Worm (Caenorhabditis elegans) whole organism, young adult: ENCODE data around the gene F28H6.4.

Experiments
- B0035.1 ChIP-seq: sonication (generic microtip); optimal IDR thresholded peaks from 2 replicates; lab custom pipeline; 2016; ENCODE audit warnings: missing genetic modification characterization, mild to moderate bottlenecking, missing compliant biosample characterization, missing genotype, missing genetic modification reagents
- B0261.1 ChIP-seq: sonication (generic microtip); optimal IDR thresholded peaks from 2 replicates; lab custom pipeline; 2016; ENCODE audit warnings: mild to moderate bottlenecking, missing genetic modification characterization, moderate library complexity, missing compliant biosample characterization
- B0336.3 ChIP-seq: fragments of 200-800 bp; sonication (Bioruptor generic); IDR thresholded peaks from 2 replicates; pipeline ENCODE4 v1.3.6; 2022; ENCODE audit warnings: missing genetic modification characterization, missing compliant biosample characterization
- C06A6.2 ChIP-seq: fragments of 200-800 bp; sonication (Bioruptor generic); conservative IDR thresholded peaks from 2 replicates; pipeline ENCODE4 v1.3.6; 2022; ENCODE audit warnings: missing genetic modification characterization, missing compliant biosample characterization
- D2030.7 ChIP-seq: fragments of 200-800 bp; sonication (Bioruptor generic); IDR thresholded peaks from 2 replicates; pipeline ENCODE4 v1.3.6; 2022; ENCODE audit warnings: missing genetic modification reagents, missing genetic modification characterization, missing compliant biosample characterization
- F10E7.11 ChIP-seq: sonication (generic microtip); optimal IDR thresholded peaks from 2 replicates; lab custom pipeline; 2017; ENCODE audit warnings: mild to moderate bottlenecking, missing genetic modification characterization, moderate library complexity, missing compliant biosample characterization
- F23B12.7 ChIP-seq: sonication (generic microtip); optimal IDR thresholded peaks from 2 replicates; lab custom pipeline; 2017; ENCODE audit warnings: missing genetic modification characterization, mild to moderate bottlenecking, missing compliant biosample characterization, antibody characterized with exemption, moderate library complexity; ENCODE audit not compliant: insufficient read depth
- F57A8.1 ChIP-seq: fragments of 200-800 bp; sonication (Bioruptor generic); optimal IDR thresholded peaks from 2 replicates; lab custom pipeline; 2018; ENCODE audit warnings: mild to moderate bottlenecking, missing genetic modification characterization, moderate library complexity, missing compliant biosample characterization
- K12H6.12 ChIP-seq: fragments of 200-800 bp; sonication (Bioruptor generic); optimal IDR thresholded peaks from 2 replicates; lab custom pipeline; 2018; ENCODE audit warnings: mild to moderate bottlenecking, missing genetic modification characterization, missing compliant biosample characterization
- T26A5.8 ChIP-seq: sonication (generic microtip); optimal IDR thresholded peaks from 2 replicates; lab custom pipeline; 2016; ENCODE audit warnings: missing genetic modification characterization, missing compliant biosample characterization
- Y79H2A.3 ChIP-seq: fragments of 200-800 bp; sonication (Bioruptor generic); conservative IDR thresholded peaks from 2 replicates; pipeline ENCODE4 v1.3.6; 2022; ENCODE audit warnings: missing genetic modification reagents, missing genetic modification characterization, missing compliant biosample characterization
- ZK185.1 ChIP-seq: sonication (generic microtip); optimal IDR thresholded peaks from 2 replicates; lab custom pipeline; 2016; ENCODE audit warnings: mild to moderate bottlenecking, missing genetic modification characterization, missing compliant biosample characterization; ENCODE audit not compliant: poor library complexity, severe bottlenecking
- akir-1 ChIP-seq: fragments of 200-800 bp; sonication (Bioruptor generic); optimal IDR thresholded peaks from 2 replicates; lab custom pipeline; 2018; ENCODE audit warnings: mild to moderate bottlenecking, missing genetic modification characterization, moderate library complexity, missing compliant biosample characterization
- ama-1 ChIP-seq, 3 experiments: fragments of 150-350 bp in 1 of 3; sonication (generic microtip) in 2 of 3; optimal IDR thresholded peaks; 2 replicates each; lab custom pipeline; 2014 to 2018; ENCODE audit warnings: missing biosample characterization in 2 of 3, missing genetic modification characterization in 2 of 3, missing genetic modification reagents in 2 of 3
- athp-1 ChIP-seq: sonication (generic microtip); optimal IDR thresholded peaks from 2 replicates; lab custom pipeline; 2017; ENCODE audit warnings: mild to moderate bottlenecking, missing genetic modification characterization, missing compliant biosample characterization
- attf-3 ChIP-seq: fragments of 200-800 bp; sonication (Bioruptor generic); conservative IDR thresholded peaks from 2 replicates; pipeline ENCODE4 v1.3.6; 2022; ENCODE audit warnings: missing genetic modification reagents, missing genetic modification characterization, missing compliant biosample characterization
- attf-5 ChIP-seq: fragments of 200-800 bp; sonication (Bioruptor generic); optimal IDR thresholded peaks from 2 replicates; lab custom pipeline; 2018; ENCODE audit warnings: mild to moderate bottlenecking, missing genetic modification characterization, missing compliant biosample characterization
- bed-2 ChIP-seq: fragments of 200-800 bp; sonication (Bioruptor generic); IDR thresholded peaks from 2 replicates; pipeline ENCODE4 v1.3.6; 2022; ENCODE audit warnings: missing genetic modification reagents, missing genetic modification characterization, missing compliant biosample characterization
- cebp-2 ChIP-seq: fragments of 200-800 bp; sonication (Bioruptor generic); IDR thresholded peaks from 2 replicates; pipeline ENCODE4 v1.3.6; 2022; ENCODE audit warnings: missing genetic modification characterization, missing compliant biosample characterization
- dpl-1 ChIP-seq: fragments of 150-350 bp; optimal IDR thresholded peaks from 2 replicates; lab custom pipeline; 2014; ENCODE audit warnings: missing biosample characterization, missing genetic modification reagents, missing genetic modification characterization
- efl-1 ChIP-seq: fragments of 150-350 bp; optimal IDR thresholded peaks from 2 replicates; lab custom pipeline; 2014; ENCODE audit warnings: missing biosample characterization, missing genetic modification reagents, missing genetic modification characterization
- egl-18 ChIP-seq: fragments of 200-800 bp; sonication (Bioruptor generic); IDR thresholded peaks from 2 replicates; pipeline ENCODE4 v1.3.6; 2022; ENCODE audit warnings: missing genetic modification reagents, missing genetic modification characterization, missing compliant biosample characterization
- egl-44 ChIP-seq: fragments of 200-800 bp; sonication (Bioruptor generic); IDR thresholded peaks from 2 replicates; pipeline ENCODE4 v1.3.6; 2022; ENCODE audit warnings: missing genetic modification reagents, missing genetic modification characterization, missing compliant biosample characterization
- fkh-3 ChIP-seq: sonication (generic microtip); optimal IDR thresholded peaks from 2 replicates; lab custom pipeline; 2016; ENCODE audit warnings: mild to moderate bottlenecking, missing genetic modification characterization, missing compliant biosample characterization
- gei-17 ChIP-seq: fragments of 200-800 bp; sonication (Bioruptor generic); optimal IDR thresholded peaks from 2 replicates; lab custom pipeline; 2018; ENCODE audit warnings: mild to moderate bottlenecking, missing genetic modification characterization, missing compliant biosample characterization
- him-1 ChIP-seq: sonication (generic microtip); optimal IDR thresholded peaks from 2 replicates; lab custom pipeline; 2016; ENCODE audit warnings: missing genotype, missing genetic modification reagents, missing genetic modification characterization, missing compliant biosample characterization
- hmg-1.2 ChIP-seq: fragments of 200-800 bp; sonication (Bioruptor generic); IDR thresholded peaks from 2 replicates; pipeline ENCODE4 v1.3.6; 2022; ENCODE audit warnings: missing genetic modification reagents, missing genetic modification characterization, missing compliant biosample characterization
- hmg-20 ChIP-seq: fragments of 200-800 bp; sonication (Bioruptor generic); IDR thresholded peaks from 2 replicates; pipeline ENCODE4 v1.3.6; 2022; ENCODE audit warnings: missing genetic modification reagents, missing genetic modification characterization, missing compliant biosample characterization
- hrde-1 ChIP-seq: sonication (generic microtip); optimal IDR thresholded peaks from 2 replicates; lab custom pipeline; 2016; ENCODE audit warnings: missing genetic modification characterization, mild to moderate bottlenecking, missing compliant biosample characterization, moderate library complexity, missing genotype, missing genetic modification reagents, borderline replicate concordance
- let-526 ChIP-seq: fragments of 200-800 bp; sonication (Bioruptor generic); IDR thresholded peaks from 2 replicates; pipeline ENCODE4 v1.3.6; 2022; ENCODE audit warnings: missing genetic modification reagents, missing genetic modification characterization, missing compliant biosample characterization
- let-607 ChIP-seq, 2 experiments: fragments of 200-800 bp in 1 of 2; sonication (Bioruptor generic) in 1 of 2; sonication (generic microtip) in 1 of 2; optimal IDR thresholded peaks; 2 replicates each; lab custom pipeline; 2016 to 2018; ENCODE audit warnings: mild to moderate bottlenecking in 2 of 2, missing compliant biosample characterization in 2 of 2, missing genetic modification characterization in 2 of 2, moderate library complexity in 2 of 2, missing genotype in 1 of 2
- lin-35 ChIP-seq, 3 experiments: fragments of 150-350 bp in 2 of 3; sonication (generic microtip) in 1 of 3; optimal IDR thresholded peaks; 2 replicates each; lab custom pipeline; 2014 to 2018; ENCODE audit warnings: missing biosample characterization in 3 of 3, missing genetic modification characterization in 3 of 3, missing genetic modification reagents in 3 of 3
- lin-54 ChIP-seq: fragments of 200-800 bp; sonication (Bioruptor generic); optimal IDR thresholded peaks from 2 replicates; lab custom pipeline; 2018; ENCODE audit warnings: mild to moderate bottlenecking, missing genetic modification characterization, missing compliant biosample characterization
- lir-1 ChIP-seq: fragments of 200-800 bp; sonication (Bioruptor generic); conservative IDR thresholded peaks from 2 replicates; pipeline ENCODE4 v1.3.6; 2022; ENCODE audit warnings: missing genetic modification reagents, missing genetic modification characterization, missing compliant biosample characterization
- mcd-1 ChIP-seq: fragments of 200-800 bp; sonication (Bioruptor generic); IDR thresholded peaks from 2 replicates; pipeline ENCODE4 v1.3.6; 2022; ENCODE audit warnings: missing genetic modification reagents, missing genetic modification characterization, missing compliant biosample characterization
- mes-4 ChIP-seq: sonication (generic microtip); optimal IDR thresholded peaks from 2 replicates; lab custom pipeline; 2016; ENCODE audit warnings: missing genotype, missing genetic modification characterization, missing compliant biosample characterization
- nhr-120 ChIP-seq: fragments of 200-800 bp; sonication (Bioruptor generic); IDR thresholded peaks from 2 replicates; pipeline ENCODE4 v1.3.6; 2022; ENCODE audit warnings: missing genetic modification characterization, missing compliant biosample characterization
- nhr-27 ChIP-seq: fragments of 200-800 bp; sonication (Bioruptor generic); optimal IDR thresholded peaks from 2 replicates; lab custom pipeline; 2018; ENCODE audit warnings: mild to moderate bottlenecking, missing genetic modification characterization, moderate library complexity, missing compliant biosample characterization
- repo-1 ChIP-seq: sonication (generic microtip); optimal IDR thresholded peaks from 2 replicates; lab custom pipeline; 2017; ENCODE audit warnings: mild to moderate bottlenecking, missing genetic modification characterization, missing compliant biosample characterization
- snpc-1.1 ChIP-seq: sonication (generic microtip); optimal IDR thresholded peaks from 2 replicates; lab custom pipeline; 2017; ENCODE audit warnings: missing genetic modification characterization, mild to moderate bottlenecking, missing compliant biosample characterization, antibody characterized with exemption, moderate library complexity, missing genotype, missing genetic modification reagents; ENCODE audit not compliant: insufficient read depth
- snpc-4 ChIP-seq, 5 experiments: fragments of 150-350 bp in 1 of 5; sonication (generic microtip) in 4 of 5; optimal IDR thresholded peaks; 2 replicates each; lab custom pipeline; 2014 to 2018; ENCODE audit warnings: missing genetic modification characterization in 5 of 5, missing biosample characterization in 3 of 5, antibody characterized with exemption in 2 of 5, mild to moderate bottlenecking in 2 of 5, missing compliant biosample characterization in 2 of 5, missing genotype in 2 of 5, moderate library complexity in 2 of 5, missing genetic modification reagents in 1 of 5
- sptf-2 ChIP-seq: fragments of 200-800 bp; sonication (Bioruptor generic); optimal IDR thresholded peaks from 2 replicates; lab custom pipeline; 2018; ENCODE audit warnings: mild to moderate bottlenecking, missing genetic modification characterization, missing compliant biosample characterization
- tlf-1 ChIP-seq: fragments of 200-800 bp; sonication (Bioruptor generic); optimal IDR thresholded peaks from 2 replicates; lab custom pipeline; 2018; ENCODE audit warnings: mild to moderate bottlenecking, missing genetic modification characterization, missing compliant biosample characterization
- unc-130 ChIP-seq: sonication (generic microtip); optimal IDR thresholded peaks from 2 replicates; lab custom pipeline; 2016; ENCODE audit warnings: missing genetic modification reagents, missing genetic modification characterization, missing compliant biosample characterization
- ztf-22 ChIP-seq: fragments of 200-800 bp; sonication (Bioruptor generic); optimal IDR thresholded peaks from 2 replicates; lab custom pipeline; 2018; ENCODE audit warnings: mild to moderate bottlenecking, missing genetic modification characterization, moderate library complexity, missing compliant biosample characterization
- ztf-25 ChIP-seq: fragments of 200-800 bp; sonication (Bioruptor generic); IDR thresholded peaks from 2 replicates; pipeline ENCODE4 v1.3.6; 2022; ENCODE audit warnings: missing genetic modification reagents, missing genetic modification characterization, missing compliant biosample characterization
- ztf-26 ChIP-seq: sonication (generic microtip); optimal IDR thresholded peaks from 2 replicates; lab custom pipeline; 2017; ENCODE audit warnings: missing genetic modification characterization, missing compliant biosample characterization
- ztf-6 ChIP-seq: fragments of 200-800 bp; sonication (Bioruptor generic); IDR thresholded peaks from 2 replicates; pipeline ENCODE4 v1.3.6; 2022; ENCODE audit warnings: missing genetic modification reagents, missing genetic modification characterization, missing compliant biosample characterization

The F28H6.4 gene

DNA sequence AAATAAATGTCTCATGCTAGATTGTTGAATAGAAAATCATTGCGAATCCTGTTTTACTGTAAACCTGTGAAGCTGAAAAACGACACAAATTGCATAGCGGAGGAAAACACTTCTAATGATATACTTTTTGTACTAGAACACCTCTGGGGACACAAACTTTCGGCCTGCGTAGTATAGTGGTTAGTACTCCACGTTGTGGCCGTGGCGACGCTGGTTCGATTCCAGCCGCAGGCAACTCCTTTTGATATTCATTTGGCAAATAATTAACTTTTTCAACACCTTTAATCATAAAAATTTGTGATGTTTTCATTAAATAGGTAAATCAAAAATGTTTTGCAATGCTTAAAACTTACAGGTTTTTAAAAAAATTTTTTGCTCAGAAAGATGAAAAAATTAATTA, 7.2 kb downstream of the F28H6.4 start (continued):
- TF ChIP-seq let-526 (GFP tag; lab: Robert Waterston, UW) (no peak), fkh-3 (tag; lab: Kevin White, UChicago) (no peak), dpl-1 (GFP tag; lab: Kevin White, UChicago) (no peak), snpc-4 (GFP tag; optimal IDR thresholded peaks at IDR 0.05; lab: Kevin White, UChicago) (no peak), snpc-4 (tag; optimal IDR thresholded peaks at IDR 0.05; lab: Kevin White, UChicago) (peak in 2 of 4 experiments; percentile 12 to 57), egl-44 (GFP tag; lab: Robert Waterston, UW) (no peak), T26A5.8 (no peak), K12H6.12 (tag; lab: Kevin White, UChicago) (no peak), F10E7.11 (tag; lab: Kevin White, UChicago) (no peak), tlf-1 (GFP tag; lab: Kevin White, UChicago) (no peak), lin-54 (GFP tag; lab: Kevin White, UChicago) (no peak), lin-35 (GFP tag; optimal IDR thresholded peaks at IDR 0.05; lab: Kevin White, UChicago) (no peak), nhr-120 (GFP tag; lab: Robert Waterston, UW) (no peak), attf-5 (GFP tag; lab: Kevin White, UChicago) (no peak), mes-4 (tag; lab: Kevin White, UChicago) (no peak), F57A8.1 (no peak), bed-2 (GFP tag; lab: Robert Waterston, UW) (no peak), hmg-20 (0 out of 2 replicates have a peak, but pooled peaks have one; percentile 12), hmg-1.2 (GFP tag; lab: Robert Waterston, UW) (peak; percentile 66), gei-17 (no peak), ama-1 (optimal IDR thresholded peaks at IDR 0.05; lab: Kevin White, UChicago) (no peak), ama-1 (GFP tag; optimal IDR thresholded peaks at IDR 0.05; lab: Kevin White, UChicago) (no peak), efl-1 (no peak), Y79H2A.3 (GFP tag; lab: Robert Waterston, UW) (no peak), nhr-27 (tag; lab: Kevin White, UChicago) (no peak), hrde-1 (no peak), let-607 (tag; optimal IDR thresholded peaks at IDR 0.05; lab: Kevin White, UChicago) (no peak), F23B12.7 (tag; lab: Kevin White, UChicago) (peak; percentile 56), ztf-6 (GFP tag; lab: Robert Waterston, UW) (no peak), D2030.7 (GFP tag; lab: Robert Waterston, UW) (peak; percentile 90), sptf-2 (GFP tag; lab: Kevin White, UChicago) (no peak), B0336.3 (no peak), cebp-2 (GFP tag; lab: Robert Waterston, UW) (no peak), snpc-1.1 (no peak), ztf-25 (GFP tag; lab: Robert Waterston, UW) (0 out of 2 replicates have a peak, but pooled peaks have one; percentile 37), egl-18 (no peak), ztf-26 (no peak), ztf-22 (GFP tag; lab: Kevin White, UChicago) (no peak), repo-1 (tag; lab: Kevin White, UChicago) (no peak), B0035.1 (tag; lab: Kevin White, UChicago) (no peak), unc-130 (GFP tag; lab: Kevin White, UChicago) (no peak), B0261.1 (tag; lab: Kevin White, UChicago) (peak; percentile 69), him-1 (tag; lab: Kevin White, UChicago) (peak; percentile 60), akir-1 (GFP tag; lab: Kevin White, UChicago) (no peak), ZK185.1 (no peak), lir-1 (GFP tag; lab: Robert Waterston, UW) (no peak), athp-1 (tag; lab: Kevin White, UChicago) (no peak), mcd-1 (GFP tag; lab: Robert Waterston, UW) (no peak), C06A6.2 (GFP tag; lab: Robert Waterston, UW) (no peak), attf-3 (GFP tag; lab: Robert Waterston, UW) (no peak)
